Worm (Caenorhabditis elegans) whole organism, late embryonic: ENCODE results near the gene mrpl-40.

Source experiments
- C38D4.7 ChIP-seq: fragments of 200-800 bp; sonication (Bioruptor generic); optimal IDR thresholded peaks from 2 replicates; lab custom pipeline; 2018; ENCODE audit warnings: mild to moderate bottlenecking, missing genetic modification characterization, moderate library complexity, missing compliant biosample characterization
- K02D7.2 ChIP-seq: sonication (generic microtip); optimal IDR thresholded peaks from 2 replicates; lab custom pipeline; 2017; ENCODE audit warnings: mild to moderate bottlenecking, missing genetic modification characterization, missing compliant biosample characterization
- T23F11.4 ChIP-seq: fragments of 200-800 bp; sonication (Bioruptor generic); optimal IDR thresholded peaks from 2 replicates; lab custom pipeline; 2018; ENCODE audit warnings: mild to moderate bottlenecking, missing genetic modification characterization, missing compliant biosample characterization
- ama-1 ChIP-seq: fragments of 150-350 bp; optimal IDR thresholded peaks from 2 replicates; lab custom pipeline; 2014
- ceh-18 ChIP-seq: sonication (generic microtip); optimal IDR thresholded peaks from 2 replicates; lab custom pipeline; 2016; ENCODE audit warnings: missing genetic modification characterization, missing compliant biosample characterization
- ceh-19 ChIP-seq: fragments of 200-800 bp; sonication (Bioruptor generic); optimal IDR thresholded peaks from 2 replicates; lab custom pipeline; 2018; ENCODE audit warnings: mild to moderate bottlenecking, missing genetic modification characterization, missing compliant biosample characterization
- ceh-2 ChIP-seq: sonication (generic microtip); optimal IDR thresholded peaks from 2 replicates; lab custom pipeline; 2016; ENCODE audit warnings: missing genotype, missing genetic modification characterization, missing compliant biosample characterization
- ceh-30 ChIP-seq: fragments of 150-350 bp; optimal IDR thresholded peaks from 2 replicates; lab custom pipeline; 2014; ENCODE audit warnings: missing biosample characterization, missing genetic modification characterization
- ceh-34 ChIP-seq: sonication (generic microtip); optimal IDR thresholded peaks from 2 replicates; lab custom pipeline; 2016; ENCODE audit warnings: mild to moderate bottlenecking, missing genetic modification characterization, missing compliant biosample characterization
- ceh-6 ChIP-seq: fragments of 200-800 bp; sonication (Bioruptor generic); optimal IDR thresholded peaks from 2 replicates; lab custom pipeline; 2018; ENCODE audit warnings: mild to moderate bottlenecking, missing genetic modification characterization, missing compliant biosample characterization
- ceh-9 ChIP-seq: sonication (generic microtip); optimal IDR thresholded peaks from 2 replicates; lab custom pipeline; 2016; ENCODE audit warnings: mild to moderate bottlenecking, missing genetic modification characterization, inconsistent platforms, missing compliant biosample characterization
- che-1 ChIP-seq: sonication (generic microtip); optimal IDR thresholded peaks from 2 replicates; lab custom pipeline; 2016; ENCODE audit warnings: mild to moderate bottlenecking, missing genetic modification characterization, missing compliant biosample characterization
- dmd-4 ChIP-seq: sonication (generic microtip); optimal IDR thresholded peaks from 2 replicates; lab custom pipeline; 2016; ENCODE audit warnings: borderline replicate concordance, missing genetic modification characterization, missing compliant biosample characterization
- elt-2 ChIP-seq: sonication (generic microtip); optimal IDR thresholded peaks from 2 replicates; lab custom pipeline; 2016; ENCODE audit warnings: missing genetic modification reagents, missing genetic modification characterization, missing compliant biosample characterization
- eyg-1 ChIP-seq: sonication (generic microtip); optimal IDR thresholded peaks from 2 replicates; lab custom pipeline; 2016; ENCODE audit warnings: missing genotype, missing genetic modification characterization, missing compliant biosample characterization
- fax-1 ChIP-seq: sonication (generic microtip); optimal IDR thresholded peaks from 2 replicates; lab custom pipeline; 2016; ENCODE audit warnings: missing genotype, missing genetic modification characterization, missing compliant biosample characterization
- fkh-10 ChIP-seq: fragments of 150-350 bp; optimal IDR thresholded peaks from 2 replicates; lab custom pipeline; 2014; ENCODE audit warnings: missing biosample characterization, missing genetic modification reagents, missing genetic modification characterization
- hlh-6 ChIP-seq: sonication (generic microtip); optimal IDR thresholded peaks from 2 replicates; lab custom pipeline; 2016; ENCODE audit warnings: missing genotype, missing genetic modification characterization, missing compliant biosample characterization
- lim-6 ChIP-seq: sonication (generic microtip); optimal IDR thresholded peaks from 2 replicates; lab custom pipeline; 2016; ENCODE audit warnings: missing genetic modification characterization, missing compliant biosample characterization
- madf-2 ChIP-seq: sonication (generic microtip); optimal IDR thresholded peaks from 2 replicates; lab custom pipeline; 2017; ENCODE audit warnings: missing genetic modification characterization, missing compliant biosample characterization
- mec-3 ChIP-seq: sonication (generic microtip); optimal IDR thresholded peaks from 2 replicates; lab custom pipeline; 2016; ENCODE audit warnings: borderline replicate concordance, missing genetic modification characterization, missing compliant biosample characterization
- nfya-1 ChIP-seq: sonication (generic microtip); optimal IDR thresholded peaks from 2 replicates; lab custom pipeline; 2017; ENCODE audit warnings: missing genetic modification characterization, mild to moderate bottlenecking, missing compliant biosample characterization, antibody characterized with exemption, moderate library complexity
- nhr-232 ChIP-seq: sonication (generic microtip); optimal IDR thresholded peaks from 2 replicates; lab custom pipeline; 2016; ENCODE audit warnings: missing genetic modification characterization, missing compliant biosample characterization
- pat-9 ChIP-seq: fragments of 200-800 bp; sonication (Bioruptor generic); optimal IDR thresholded peaks from 2 replicates; lab custom pipeline; 2018; ENCODE audit warnings: mild to moderate bottlenecking, missing genetic modification characterization, moderate library complexity, missing compliant biosample characterization
- pax-1 ChIP-seq: fragments of 150-350 bp; optimal IDR thresholded peaks from 2 replicates; lab custom pipeline; 2014; ENCODE audit warnings: missing biosample characterization, missing genetic modification characterization
- pha-2 ChIP-seq: sonication (generic microtip); optimal IDR thresholded peaks from 2 replicates; lab custom pipeline; 2017; ENCODE audit warnings: mild to moderate bottlenecking, missing genetic modification characterization, missing compliant biosample characterization
- pha-4 ChIP-seq: fragments of 150-350 bp; optimal IDR thresholded peaks from 2 replicates; lab custom pipeline; 2018; ENCODE audit warnings: missing biosample characterization, missing genetic modification reagents, missing genetic modification characterization
- pqm-1 ChIP-seq: sonication (generic microtip); optimal IDR thresholded peaks from 2 replicates; lab custom pipeline; 2016; ENCODE audit warnings: missing genetic modification characterization, missing compliant biosample characterization
- pros-1 ChIP-seq: fragments of 150-350 bp; optimal IDR thresholded peaks from 2 replicates; lab custom pipeline; 2014; ENCODE audit warnings: missing biosample characterization, missing genetic modification reagents, missing genetic modification characterization
- ref-2 ChIP-seq: sonication (generic microtip); optimal IDR thresholded peaks from 2 replicates; lab custom pipeline; 2016; ENCODE audit warnings: missing genetic modification characterization, missing compliant biosample characterization
- rnt-1 ChIP-seq: sonication (generic microtip); optimal IDR thresholded peaks from 2 replicates; lab custom pipeline; 2016; ENCODE audit warnings: missing genetic modification characterization, missing compliant biosample characterization
- sdc-2 ChIP-seq: sonication (generic microtip); optimal IDR thresholded peaks from 2 replicates; lab custom pipeline; 2016; ENCODE audit warnings: missing genotype, missing genetic modification characterization, missing compliant biosample characterization
- sox-2 ChIP-seq: fragments of 200-800 bp; sonication (Bioruptor generic); IDR thresholded peaks from 2 replicates; pipeline ENCODE4 v1.3.6; 2022; ENCODE audit warnings: missing genetic modification reagents, missing genetic modification characterization, missing compliant biosample characterization
- syd-9 ChIP-seq: sonication (generic microtip); optimal IDR thresholded peaks from 2 replicates; lab custom pipeline; 2016; ENCODE audit warnings: mild to moderate bottlenecking, missing genetic modification characterization, moderate library complexity, missing compliant biosample characterization
- tbx-2 ChIP-seq: sonication (generic microtip); optimal IDR thresholded peaks from 2 replicates; lab custom pipeline; 2016; ENCODE audit warnings: missing genetic modification characterization, missing compliant biosample characterization
- unc-42 ChIP-seq: sonication (generic microtip); optimal IDR thresholded peaks from 2 replicates; lab custom pipeline; 2016; ENCODE audit warnings: missing genotype, missing genetic modification characterization, missing compliant biosample characterization
- unc-86 ChIP-seq: sonication (generic microtip); optimal IDR thresholded peaks from 2 replicates; lab custom pipeline; 2016; ENCODE audit warnings: missing genetic modification characterization, missing compliant biosample characterization
- zip-5 ChIP-seq: sonication (generic microtip); optimal IDR thresholded peaks from 2 replicates; lab custom pipeline; 2016; ENCODE audit warnings: missing genetic modification characterization, missing compliant biosample characterization
- ztf-16 ChIP-seq: sonication (generic microtip); optimal IDR thresholded peaks from 2 replicates; lab custom pipeline; 2017; ENCODE audit warnings: missing genetic modification characterization, missing compliant biosample characterization

Gene mrpl-40

ce11 chrIII:86316-86715 lies 1.0 kb upstream of the mrpl-40 start, which contains the start of gene attf-3 (continued):
- no peak for TF ChIP-seq tbx-2 (tag; lab: Kevin White, UChicago)
- TF ChIP-seq ceh-2 (tag; lab: Kevin White, UChicago) = no peak
- no peak for TF ChIP-seq eyg-1
- no peak for TF ChIP-seq nhr-232 (tag; lab: Kevin White, UChicago)
- TF ChIP-seq T23F11.4 (GFP tag; lab: Kevin White, UChicago) = no peak
- TF ChIP-seq mec-3 (tag; lab: Kevin White, UChicago) = no peak

ce11 chrIII:89155-89554 lies 1.8 kb downstream of the mrpl-40 start:
- TF ChIP-seq elt-2 (no peak), sdc-2 (tag; lab: Kevin White, UChicago) (no peak), pax-1 (tag; lab: Kevin White, UChicago) (no peak), rnt-1 (tag; lab: Kevin White, UChicago) (no peak), dmd-4 (tag; lab: Kevin White, UChicago) (no peak), pros-1 (tag; lab: Kevin White, UChicago) (no peak), zip-5 (no peak), fkh-10 (no peak), eyg-1 (no peak), ceh-18 (tag; lab: Kevin White, UChicago) (no peak), nhr-232 (tag; lab: Kevin White, UChicago) (no peak), che-1 (tag; lab: Kevin White, UChicago) (peak; percentile 25), pqm-1 (tag; lab: Kevin White, UChicago) (no peak), C38D4.7 (GFP tag; lab: Kevin White, UChicago) (no peak), lim-6 (tag; lab: Kevin White, UChicago) (no peak), ref-2 (tag; lab: Kevin White, UChicago) (no peak), fax-1 (tag; lab: Kevin White, UChicago) (no peak), nfya-1 (tag; lab: Kevin White, UChicago) (peak; percentile 16), pat-9 (tag; lab: Kevin White, UChicago) (no peak), unc-86 (no peak), ama-1 (lab: Kevin White, UChicago) (peak; percentile 54), mec-3 (tag; lab: Kevin White, UChicago) (no peak), madf-2 (tag; lab: Kevin White, UChicago) (no peak)

ce11 chrIII:92247-92646 lies 4.9 kb downstream of the mrpl-40 start:
- no peak for TF ChIP-seq pha-4 (tag; lab: Kevin White, UChicago)
- no peak for TF ChIP-seq ceh-18 (tag; lab: Kevin White, UChicago)
- TF ChIP-seq ama-1 (lab: Kevin White, UChicago) = no peak
- no peak for TF ChIP-seq ref-2 (tag; lab: Kevin White, UChicago)

ce11 chrIII:94759-95330 lies 7.5 kb downstream of the mrpl-40 start, which contains the start of gene pat-4:
Gene pat-4, minus strand, starts transcription at chrIII:94809.
- TF ChIP-seq ceh-30 (tag; lab: Kevin White, UChicago) = no peak
- peak; percentile 55 for TF ChIP-seq hlh-6 (tag; lab: Kevin White, UChicago)
- no peak for TF ChIP-seq ceh-6
- TF ChIP-seq ceh-2 (tag; lab: Kevin White, UChicago) = peak; percentile 16
- TF ChIP-seq ztf-16 (tag; lab: Kevin White, UChicago) = no peak
- no peak for TF ChIP-seq ceh-9 (tag; lab: Kevin White, UChicago)
- TF ChIP-seq elt-2 = no peak
- no peak for TF ChIP-seq pat-9 (tag; lab: Kevin White, UChicago)
- TF ChIP-seq rnt-1 (tag; lab: Kevin White, UChicago) = peak; percentile 3
- peak; percentile 24 for TF ChIP-seq nfya-1 (tag; lab: Kevin White, UChicago)
- TF ChIP-seq ref-2 (tag; lab: Kevin White, UChicago) = peak; percentile 45
- TF ChIP-seq K02D7.2 (tag; lab: Kevin White, UChicago) = no peak
- peak; percentile 51 for TF ChIP-seq tbx-2 (tag; lab: Kevin White, UChicago)
- no peak for TF ChIP-seq unc-42 (tag; lab: Kevin White, UChicago)
- no peak for TF ChIP-seq syd-9 (tag; lab: Kevin White, UChicago)
- TF ChIP-seq pha-2 (tag; lab: Kevin White, UChicago) = no peak
- TF ChIP-seq ceh-19 (GFP tag; lab: Kevin White, UChicago) = peak; percentile 53
- TF ChIP-seq ceh-34 (tag; lab: Kevin White, UChicago) = peak; percentile 59
- TF ChIP-seq pha-4 (tag; lab: Kevin White, UChicago) = no peak
- peak; percentile 48 for TF ChIP-seq sox-2 (GFP tag; lab: Robert Waterston, UW)
